Fruit fly (Drosophila melanogaster) whole organism, embryonic: ENCODE measurements around the gene CG10874.

Source experiments
- Atf-2 ChIP-seq: fragments of 200-800 bp; sonication (Bioruptor generic); optimal IDR thresholded peaks from 2 replicates; lab custom pipeline; 2016; ENCODE audit warnings: missing biosample characterization, missing genetic modification characterization
- BEAF-32 ChIP-seq: fragments of 200-800 bp; sonication (Bioruptor generic); optimal IDR thresholded peaks from 3 replicates; lab custom pipeline; 2017; ENCODE audit warnings: missing biosample characterization, missing genetic modification characterization, mild to moderate bottlenecking, moderate library complexity, missing genetic modification reagents
- Bteb2 ChIP-seq: fragments of 200-800 bp; sonication (Bioruptor generic); optimal IDR thresholded peaks from 2 replicates; lab custom pipeline; 2016; ENCODE audit warnings: missing biosample characterization, missing genetic modification characterization
- CG12236 ChIP-seq: fragments of 200-800 bp; sonication (Bioruptor generic); optimal IDR thresholded peaks from 2 replicates; lab custom pipeline; 2016; ENCODE audit warnings: missing biosample characterization, missing genetic modification characterization
- CG14710 ChIP-seq: fragments of 200-800 bp; sonication (Bioruptor generic); optimal IDR thresholded peaks from 3 replicates; lab custom pipeline; 2019; ENCODE audit warnings: missing biosample characterization, mild to moderate bottlenecking, missing genetic modification characterization, moderate library complexity
- CG14860 ChIP-seq: fragments of 200-800 bp; sonication (Bioruptor generic); IDR thresholded peaks from 3 replicates; pipeline ENCODE4 v1.3.6; 2022; ENCODE audit warnings: missing biosample characterization, missing genetic modification characterization; ENCODE audit not compliant: partially characterized antibody
- CG15601 ChIP-seq: fragments of 200-800 bp; sonication (Bioruptor generic); optimal IDR thresholded peaks from 3 replicates; lab custom pipeline; 2019; ENCODE audit warnings: missing biosample characterization, mild to moderate bottlenecking, missing genetic modification characterization, moderate library complexity
- CG17359 ChIP-seq: fragments of 200-800 bp; sonication (Bioruptor generic); optimal IDR thresholded peaks from 3 replicates; lab custom pipeline; 2018; ENCODE audit warnings: missing biosample characterization, mild to moderate bottlenecking, missing genetic modification characterization, moderate library complexity
- CG18764 ChIP-seq: fragments of 200-800 bp; sonication (Bioruptor generic); optimal IDR thresholded peaks from 3 replicates; lab custom pipeline; 2016; ENCODE audit warnings: missing biosample characterization, missing genetic modification characterization
- CG2202 ChIP-seq: fragments of 200-800 bp; sonication (Bioruptor generic); optimal IDR thresholded peaks from 2 replicates; lab custom pipeline; 2018; ENCODE audit warnings: missing biosample characterization, mild to moderate bottlenecking, missing genetic modification characterization
- CG2875 ChIP-seq: fragments of 200-800 bp; sonication (Bioruptor generic); optimal IDR thresholded peaks from 2 replicates; lab custom pipeline; 2017; ENCODE audit warnings: missing biosample characterization, mild to moderate bottlenecking, missing genetic modification characterization, missing genetic modification reagents
- CG30403 ChIP-seq: fragments of 200-800 bp; sonication (Bioruptor generic); optimal IDR thresholded peaks from 3 replicates; lab custom pipeline; 2016; ENCODE audit warnings: missing biosample characterization, missing genetic modification characterization
- CG30431 ChIP-seq: fragments of 200-800 bp; sonication (Bioruptor generic); optimal IDR thresholded peaks from 2 replicates; lab custom pipeline; 2017; ENCODE audit warnings: missing biosample characterization, missing genetic modification characterization
- CG3281 ChIP-seq: fragments of 200-800 bp; sonication (Bioruptor generic); optimal IDR thresholded peaks from 3 replicates; lab custom pipeline; 2017; ENCODE audit warnings: missing biosample characterization, mild to moderate bottlenecking, missing genetic modification characterization
- CG43689 ChIP-seq: fragments of 200-800 bp; sonication (Bioruptor generic); IDR thresholded peaks from 2 replicates; pipeline ENCODE4 v1.3.6; 2022; ENCODE audit warnings: missing biosample characterization, missing genetic modification characterization
- CG4404 ChIP-seq: fragments of 200-800 bp; sonication (Bioruptor generic); IDR thresholded peaks from 2 replicates; pipeline ENCODE4 v1.3.6; 2022; ENCODE audit warnings: missing biosample characterization, missing genetic modification characterization
- CG6765 ChIP-seq: fragments of 200-800 bp; sonication (Bioruptor generic); optimal IDR thresholded peaks from 3 replicates; lab custom pipeline; 2017; ENCODE audit warnings: missing biosample characterization, mild to moderate bottlenecking, missing genetic modification characterization
- CG6854 ChIP-seq: fragments of 200-800 bp; sonication (Bioruptor generic); optimal IDR thresholded peaks from 3 replicates; lab custom pipeline; 2017; ENCODE audit warnings: missing biosample characterization, mild to moderate bottlenecking, missing genetic modification characterization
- CG7372 ChIP-seq: fragments of 200-800 bp; sonication (Bioruptor generic); IDR thresholded peaks from 2 replicates; pipeline ENCODE4 v1.3.6; 2022; ENCODE audit warnings: missing biosample characterization, missing genetic modification characterization
- CG7839 ChIP-seq: fragments of 200-800 bp; sonication (Bioruptor generic); optimal IDR thresholded peaks from 3 replicates; lab custom pipeline; 2018; ENCODE audit warnings: missing biosample characterization, mild to moderate bottlenecking, missing genetic modification characterization, moderate library complexity
- CG8388 ChIP-seq: fragments of 200-800 bp; sonication (Bioruptor generic); optimal IDR thresholded peaks from 2 replicates; lab custom pipeline; 2019; ENCODE audit warnings: missing biosample characterization, mild to moderate bottlenecking, missing genetic modification characterization, moderate library complexity
- CG9876 ChIP-seq: fragments of 200-800 bp; sonication (Bioruptor generic); optimal IDR thresholded peaks from 2 replicates; lab custom pipeline; 2016; ENCODE audit warnings: missing biosample characterization, missing genetic modification characterization
- CHES-1-like ChIP-seq: fragments of 200-800 bp; sonication (Bioruptor generic); optimal IDR thresholded peaks from 2 replicates; lab custom pipeline; 2016; ENCODE audit warnings: missing biosample characterization, missing genetic modification characterization
- Hand ChIP-seq: fragments of 200-800 bp; sonication (Bioruptor generic); optimal IDR thresholded peaks from 2 replicates; lab custom pipeline; 2017; ENCODE audit warnings: mild to moderate bottlenecking, missing biosample characterization, missing genetic modification reagents, missing genetic modification characterization
- Hmr ChIP-seq: fragments of 200-800 bp; sonication (Bioruptor generic); optimal IDR thresholded peaks from 3 replicates; lab custom pipeline; 2017; ENCODE audit warnings: mild to moderate bottlenecking, missing biosample characterization, missing genetic modification reagents, missing genetic modification characterization
- Jarid2 ChIP-seq: fragments of 200-800 bp; sonication (Bioruptor generic); optimal IDR thresholded peaks from 3 replicates; lab custom pipeline; 2017; ENCODE audit warnings: mild to moderate bottlenecking, missing biosample characterization, missing genetic modification reagents, missing genetic modification characterization
- Max ChIP-seq: fragments of 200-800 bp; sonication (Bioruptor generic); optimal IDR thresholded peaks from 2 replicates; lab custom pipeline; 2016; ENCODE audit warnings: missing biosample characterization, mild to moderate bottlenecking, missing genetic modification characterization
- Mes4 ChIP-seq: fragments of 200-800 bp; sonication (Bioruptor generic); optimal IDR thresholded peaks from 2 replicates; lab custom pipeline; 2016; ENCODE audit warnings: missing biosample characterization, missing genetic modification characterization
- Pdp1 ChIP-seq, 2 experiments: fragments of 200-800 bp; sonication (Bioruptor generic); optimal IDR thresholded peaks; 3 replicates each; lab custom pipeline; 2016; ENCODE audit warnings: missing biosample characterization in 2 of 2, missing genetic modification characterization in 2 of 2, mild to moderate bottlenecking in 1 of 2, moderate library complexity in 1 of 2
- Xrp1 ChIP-seq: fragments of 200-800 bp; sonication (Bioruptor generic); IDR thresholded peaks from 2 replicates; pipeline ENCODE4 v1.3.6; 2022; ENCODE audit warnings: missing biosample characterization, missing genetic modification characterization
- ab ChIP-seq: fragments of 200-800 bp; sonication (Bioruptor generic); optimal IDR thresholded peaks from 2 replicates; lab custom pipeline; 2016; ENCODE audit warnings: missing biosample characterization, missing genetic modification characterization
- ac ChIP-seq: fragments of 200-800 bp; sonication (Bioruptor generic); optimal IDR thresholded peaks from 3 replicates; lab custom pipeline; 2017; ENCODE audit warnings: missing biosample characterization, mild to moderate bottlenecking, missing genetic modification characterization
- ap ChIP-seq: fragments of 200-800 bp; sonication (Bioruptor generic); IDR thresholded peaks from 2 replicates; pipeline ENCODE4 v1.3.6; 2022; ENCODE audit warnings: missing biosample characterization, missing genetic modification characterization
- cad ChIP-seq: fragments of >200 bp; optimal IDR thresholded peaks from 2 replicates; lab custom pipeline; 2017; ENCODE audit warnings: missing biosample characterization, missing genetic modification characterization
- dati ChIP-seq: fragments of 200-800 bp; sonication (Bioruptor generic); IDR thresholded peaks from 2 replicates; pipeline ENCODE4 v1.3.6; 2022; ENCODE audit warnings: missing biosample characterization, missing genetic modification characterization
- dmrt99B ChIP-seq: fragments of 200-800 bp; sonication (Bioruptor generic); optimal IDR thresholded peaks from 2 replicates; lab custom pipeline; 2018; ENCODE audit warnings: missing biosample characterization, mild to moderate bottlenecking, missing genetic modification characterization, moderate library complexity
- dysf ChIP-seq: fragments of 200-800 bp; sonication (Bioruptor generic); IDR thresholded peaks from 3 replicates; pipeline ENCODE4 v1.3.6; 2022; ENCODE audit warnings: missing biosample characterization, missing genetic modification characterization
- fd64A ChIP-seq: fragments of 200-800 bp; sonication (Bioruptor generic); optimal IDR thresholded peaks from 3 replicates; lab custom pipeline; 2018; ENCODE audit warnings: missing biosample characterization, mild to moderate bottlenecking, missing genetic modification characterization
- grau ChIP-seq: fragments of 200-800 bp; optimal IDR thresholded peaks from 3 replicates; lab custom pipeline; 2019; ENCODE audit warnings: missing biosample characterization, mild to moderate bottlenecking, missing genetic modification characterization, moderate library complexity
- gsb ChIP-seq: fragments of 200-800 bp; sonication (Bioruptor generic); IDR thresholded peaks from 2 replicates; pipeline ENCODE4 v1.3.6; 2022; ENCODE audit warnings: missing biosample characterization, missing genetic modification characterization
- hbn ChIP-seq: fragments of 200-800 bp; sonication (Bioruptor generic); IDR thresholded peaks from 2 replicates; pipeline ENCODE4 v1.3.6; 2022; ENCODE audit warnings: missing biosample characterization, missing genetic modification characterization; ENCODE audit not compliant: partially characterized antibody
- ken ChIP-seq: fragments of 200-800 bp; sonication (Bioruptor generic); IDR thresholded peaks from 3 replicates; pipeline ENCODE4 v1.3.6; 2022; ENCODE audit warnings: missing biosample characterization, missing genetic modification characterization
- lov ChIP-seq, 2 experiments: fragments of 200-800 bp in 1 of 2; fragments of >200 bp in 1 of 2; sonication (Bioruptor generic) in 1 of 2; IDR thresholded peaks in 1 of 2; optimal IDR thresholded peaks in 1 of 2; 2 replicates in 1 of 2; 3 replicates in 1 of 2; pipeline versions ENCODE4 v1.3.6 to Lab custom; 2017 to 2022; ENCODE audit warnings: missing biosample characterization in 1 of 2, missing genetic modification characterization in 1 of 2
- nom ChIP-seq: fragments of 200-800 bp; sonication (Bioruptor generic); optimal IDR thresholded peaks from 2 replicates; lab custom pipeline; 2017; ENCODE audit warnings: missing biosample characterization, missing genetic modification characterization, mild to moderate bottlenecking, moderate library complexity, missing genetic modification reagents
- peb ChIP-seq: fragments of 200-800 bp; sonication (Bioruptor generic); IDR thresholded peaks from 2 replicates; pipeline ENCODE4 v1.3.6; 2022; ENCODE audit warnings: missing biosample characterization, missing genetic modification characterization
- sd ChIP-seq: fragments of 200-800 bp; sonication (Bioruptor generic); optimal IDR thresholded peaks from 3 replicates; lab custom pipeline; 2018; ENCODE audit warnings: missing biosample characterization, mild to moderate bottlenecking, missing genetic modification characterization, moderate library complexity
- so ChIP-seq: fragments of 200-800 bp; sonication (Bioruptor generic); IDR thresholded peaks from 3 replicates; pipeline ENCODE4 v1.3.6; 2022; ENCODE audit warnings: missing biosample characterization, missing genetic modification characterization
- tll ChIP-seq, 2 experiments: fragments of 200-800 bp in 1 of 2; fragments of >200 bp in 1 of 2; sonication (Bioruptor generic) in 1 of 2; optimal IDR thresholded peaks; 2 replicates each; lab custom pipeline; 2017 to 2019; ENCODE audit warnings: missing biosample characterization in 2 of 2, missing genetic modification characterization in 2 of 2, mild to moderate bottlenecking in 1 of 2, moderate library complexity in 1 of 2
- vnd ChIP-seq: fragments of 200-800 bp; sonication (Bioruptor generic); IDR thresholded peaks from 3 replicates; pipeline ENCODE4 v1.3.6; 2022; ENCODE audit warnings: missing biosample characterization, missing genetic modification characterization; ENCODE audit not compliant: partially characterized antibody

Gene CG10874

DNA sequence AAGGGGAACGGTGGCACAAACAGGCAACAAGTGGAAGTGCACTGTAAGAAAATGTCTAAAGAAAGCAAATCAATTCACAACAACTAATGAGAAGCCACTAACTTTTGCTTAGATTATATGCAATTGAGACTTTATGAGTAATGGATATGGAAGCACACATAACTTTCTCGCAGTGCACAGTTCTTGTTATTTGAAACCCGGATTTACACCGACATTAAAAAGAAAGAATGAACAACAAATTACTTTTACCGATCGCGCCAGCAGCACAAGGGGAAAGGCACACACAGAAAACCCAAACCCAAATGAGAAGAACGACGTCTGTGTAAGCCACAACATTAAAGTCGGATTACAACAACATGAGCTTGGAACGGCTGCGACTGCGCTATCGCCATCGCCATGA lies 3.1 kb downstream of the CG10874 start (continued):
- TF ChIP-seq sd, result no peak
- no peak for TF ChIP-seq Hand
- TF ChIP-seq CG30431 (GFP tag; lab: Kevin White, UChicago), result peak; percentile 82
- peak; percentile 10 for TF ChIP-seq nom (GFP tag; lab: Kevin White, UChicago)
- TF ChIP-seq dysf, result peak; percentile 31; the same call in 1 of the 3 replicates
- TF ChIP-seq Pdp1 (GFP tag; optimal IDR thresholded peaks at IDR 0.05; lab: Kevin White, UChicago), result peak; percentile 69 to 72
- no peak for TF ChIP-seq CHES-1-like (GFP tag; lab: Kevin White, UChicago)
- TF ChIP-seq CG6765 (GFP tag; lab: Kevin White, UChicago), result no peak
- no peak for TF ChIP-seq BEAF-32 (GFP tag; lab: Kevin White, UChicago)
- no peak for TF ChIP-seq Jarid2 (GFP tag; lab: Kevin White, UChicago)
- peak; percentile 80 for TF ChIP-seq CG8388 (GFP tag; lab: Kevin White, UChicago)
- TF ChIP-seq Xrp1 (GFP tag; lab: Robert Waterston, UW), result peak; percentile 90
- TF ChIP-seq CG43689 (GFP tag; lab: Robert Waterston, UW), result no peak
- peak; percentile 71 for TF ChIP-seq CG7839 (tag; lab: Kevin White, UChicago)
- TF ChIP-seq dmrt99B, result peak; percentile 56
- TF ChIP-seq dati (GFP tag; lab: Robert Waterston, UW), result no peak
- TF ChIP-seq CG15601 (tag; lab: Kevin White, UChicago), result peak; percentile 83
- TF ChIP-seq CG7372 (GFP tag; lab: Robert Waterston, UW), result peak; percentile 23; the same call in 1 of the 2 replicates
- peak; percentile 88 for TF ChIP-seq CG2202 (tag; lab: Kevin White, UChicago)
- no peak for TF ChIP-seq gsb (GFP tag; lab: Robert Waterston, UW)
- TF ChIP-seq Hmr (GFP tag; lab: Kevin White, UChicago), result no peak
- TF ChIP-seq vnd (GFP tag; lab: Robert Waterston, UW), result no peak
- no peak for TF ChIP-seq Bteb2 (GFP tag; lab: Kevin White, UChicago)
- TF ChIP-seq cad, result no peak
- TF ChIP-seq Max (GFP tag; lab: Kevin White, UChicago), result peak; percentile 35
- peak; percentile 62 for TF ChIP-seq CG17359 (tag; lab: Kevin White, UChicago)
- TF ChIP-seq ab (GFP tag; lab: Kevin White, UChicago), result peak; percentile 11
- TF ChIP-seq tll (GFP tag; optimal IDR thresholded peaks at IDR 0.05; lab: Kevin White, UChicago), result no peak
- TF ChIP-seq CG30403 (GFP tag; lab: Kevin White, UChicago), result peak; percentile 60
- TF ChIP-seq fd64A (GFP tag; lab: Kevin White, UChicago), result peak; percentile 64
- TF ChIP-seq CG14860 (GFP tag; lab: Robert Waterston, UW), result no peak
- peak; percentile 64; the same call in 1 of the 2 replicates for TF ChIP-seq CG4404 (GFP tag; lab: Robert Waterston, UW)
- TF ChIP-seq ken, result 0 out of 3 replicates have a peak, but pooled peaks have one; percentile 17
- TF ChIP-seq CG2875, result peak; percentile 64
- TF ChIP-seq grau (tag; lab: Kevin White, UChicago), result peak; percentile 53
- no peak for TF ChIP-seq CG6854 (GFP tag; lab: Kevin White, UChicago)
- no peak for TF ChIP-seq CG3281 (GFP tag; lab: Kevin White, UChicago)
- TF ChIP-seq peb (GFP tag; lab: Robert Waterston, UW), result peak; percentile 42; the same call in 1 of the 2 replicates
- TF ChIP-seq CG9876, result peak; percentile 54
- peak; percentile 51 for TF ChIP-seq ac (GFP tag; lab: Kevin White, UChicago)
- TF ChIP-seq hbn (GFP tag; lab: Robert Waterston, UW), result no peak
- TF ChIP-seq Mes4, result peak; percentile 75
- no peak for TF ChIP-seq ap (GFP tag; lab: Robert Waterston, UW)
- TF ChIP-seq CG18764 (GFP tag; lab: Kevin White, UChicago), result peak; percentile 60
- TF ChIP-seq CG14710 (tag; lab: Kevin White, UChicago), result peak; percentile 85
- no peak for TF ChIP-seq so (GFP tag; lab: Robert Waterston, UW)
- no peak for TF ChIP-seq lov (optimal IDR thresholded peaks at IDR 0.05; lab: Kevin White, UChicago)
- peak; percentile 23; the same call in 1 of the 3 replicates for TF ChIP-seq lov (GFP tag; IDR thresholded peaks at IDR 0.05; lab: Robert Waterston, UW)
- TF ChIP-seq Atf-2, result peak; percentile 70
- TF ChIP-seq CG12236 (GFP tag; lab: Kevin White, UChicago), result peak; percentile 45
